Fruit fly (Drosophila melanogaster): ENCODE results near the gene CG42846.

Gene CG42846

DNA sequence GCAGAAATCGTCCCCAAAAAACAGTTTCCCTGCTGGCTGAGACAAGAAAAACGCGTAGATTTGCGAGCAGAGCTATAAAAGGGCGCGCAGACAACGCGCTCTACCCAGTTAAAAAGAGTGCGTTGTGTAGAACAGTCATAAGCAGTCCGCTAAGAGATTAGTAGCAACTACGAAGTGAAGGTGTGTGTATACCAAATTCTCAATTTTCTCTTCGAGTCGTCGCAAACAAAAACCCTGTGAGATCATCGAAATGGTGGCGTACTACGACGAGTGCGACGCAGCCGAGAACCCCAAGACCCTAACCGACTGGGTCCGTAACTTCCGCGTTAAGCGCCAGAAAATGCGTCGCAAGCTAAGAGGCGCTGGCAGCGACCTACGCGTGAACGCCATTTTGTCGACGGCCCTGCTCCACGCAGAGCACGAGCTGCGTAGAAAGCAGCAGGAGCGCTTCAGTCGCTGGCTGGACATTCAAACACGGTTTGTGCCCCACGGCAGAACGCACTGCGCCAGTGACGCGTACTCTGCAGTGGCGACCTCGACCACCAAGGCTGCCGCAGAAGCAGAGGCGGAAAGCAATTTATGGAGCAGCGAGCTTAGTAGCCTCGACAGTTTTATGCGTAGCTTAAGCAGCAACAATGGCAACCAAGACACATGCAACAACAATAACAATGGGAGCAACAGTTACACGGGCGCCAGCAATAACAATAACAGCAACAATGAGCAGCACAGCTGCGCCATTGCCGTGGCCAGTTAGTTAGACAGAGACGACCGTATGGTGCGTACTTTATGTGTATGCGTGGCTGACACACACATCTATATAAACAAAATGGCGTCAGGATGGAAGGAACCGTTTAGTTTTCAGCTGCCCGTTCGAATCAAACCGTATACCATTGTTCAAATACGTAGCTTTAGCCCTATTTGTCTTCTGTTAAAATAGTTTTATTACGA, 7.1 kb downstream of the CG42846 start:
- TF ChIP-seq ttk (optimal IDR thresholded peaks at IDR 0.05) = no peak
- no peak for TF ChIP-seq Sin3A (optimal IDR thresholded peaks at IDR 0.05)
- no peak for TF ChIP-seq Myc (optimal IDR thresholded peaks at IDR 0.05)
- TF ChIP-seq insv (optimal IDR thresholded peaks at IDR 0.05) = no peak
- TF ChIP-seq psq (optimal IDR thresholded peaks at IDR 0.05) = no peak
- TF ChIP-seq h (optimal IDR thresholded peaks at IDR 0.05) = no peak

DNA sequence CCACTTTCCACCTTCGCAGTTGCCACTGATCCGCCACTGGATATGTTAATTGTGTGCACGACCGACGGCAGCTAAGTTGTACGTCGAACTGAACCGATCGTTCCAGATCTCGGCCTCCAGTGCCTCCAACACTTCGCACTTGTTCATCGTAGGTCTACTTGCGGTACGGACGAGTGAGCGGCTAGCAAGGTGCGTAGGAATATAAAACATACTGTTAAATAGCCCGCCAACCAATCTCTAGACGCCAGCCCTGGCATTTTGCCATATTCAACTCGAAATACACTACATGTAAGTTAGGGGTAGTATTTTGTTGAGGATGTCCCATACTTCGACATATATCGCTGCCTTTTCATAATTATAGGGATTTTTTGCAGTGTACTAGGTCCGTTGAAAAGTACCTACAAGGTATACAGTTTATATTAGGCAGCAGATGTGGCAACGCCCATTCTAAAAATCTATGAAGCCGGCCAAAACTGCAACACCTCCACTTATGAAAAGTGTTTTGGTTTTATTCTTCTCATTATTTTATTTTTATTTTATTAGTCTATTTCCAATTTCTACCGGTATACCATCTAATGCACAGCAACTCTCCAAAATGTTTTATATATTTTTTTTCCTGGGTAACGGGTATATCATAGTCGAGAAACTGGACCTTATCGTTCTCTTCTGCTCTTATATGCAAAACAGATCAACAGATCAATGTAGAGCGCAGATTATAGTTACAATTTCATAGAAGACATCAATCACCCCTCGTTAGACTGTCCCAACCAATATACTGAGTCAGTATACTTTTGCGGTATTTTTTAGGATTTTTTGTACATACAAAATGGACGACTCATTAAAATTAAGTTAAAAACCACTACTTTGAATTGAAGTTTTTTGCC, 8.1 kb downstream of the CG42846 start, which contains the start of the genes pyx and CG33229:
pyx (minus strand) TSS at position 51 of the 884 bp plus-strand sequence.
CG33229 (plus strand) TSS at position 834 of the 884 bp plus-strand sequence.
- TF ChIP-seq Myc (optimal IDR thresholded peaks at IDR 0.05) = no peak
- TF ChIP-seq insv (optimal IDR thresholded peaks at IDR 0.05) = no peak
- no peak for TF ChIP-seq h (optimal IDR thresholded peaks at IDR 0.05)
- TF ChIP-seq psq (optimal IDR thresholded peaks at IDR 0.05) = no peak

DNA sequence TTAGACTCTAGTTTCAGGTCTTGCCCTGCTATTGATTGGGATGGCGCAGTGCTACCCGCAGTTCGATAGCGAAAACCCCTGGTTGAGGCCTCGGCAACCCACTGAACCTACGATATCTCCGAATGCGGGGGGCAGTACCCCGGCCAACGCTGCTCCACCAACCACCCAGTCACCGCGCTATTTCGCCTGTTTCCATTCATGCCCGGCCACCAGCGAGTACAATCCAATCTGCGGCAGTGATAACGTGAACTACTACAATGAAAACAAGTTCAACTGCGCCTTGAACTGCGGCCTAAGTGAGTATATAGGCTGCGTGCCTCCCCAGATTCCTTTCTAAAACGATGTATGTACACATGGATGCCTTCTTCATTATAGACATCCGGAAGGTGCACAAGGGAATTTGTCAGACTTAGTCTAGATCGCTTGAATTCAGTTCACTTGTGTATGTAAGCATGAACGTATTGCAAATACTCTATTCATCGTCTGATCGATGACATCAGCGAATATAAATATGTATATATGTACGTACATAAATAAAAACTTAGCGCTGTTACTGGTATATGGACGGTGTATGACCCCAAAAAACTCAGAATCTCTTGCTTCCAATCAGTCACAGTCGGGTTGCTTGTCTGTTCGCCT, 13.8 kb downstream of the CG42846 start, which contains the start of gene CG13877:
CG13877 (plus strand) TSS at position 589 of the 639 bp plus-strand sequence.
- TF ChIP-seq Myc (optimal IDR thresholded peaks at IDR 0.05) (no peak), psq (optimal IDR thresholded peaks at IDR 0.05) (no peak), ttk (optimal IDR thresholded peaks at IDR 0.05) (no peak), insv (optimal IDR thresholded peaks at IDR 0.05) (no peak), h (optimal IDR thresholded peaks at IDR 0.05) (no peak), Sin3A (optimal IDR thresholded peaks at IDR 0.05) (no peak)

DNA sequence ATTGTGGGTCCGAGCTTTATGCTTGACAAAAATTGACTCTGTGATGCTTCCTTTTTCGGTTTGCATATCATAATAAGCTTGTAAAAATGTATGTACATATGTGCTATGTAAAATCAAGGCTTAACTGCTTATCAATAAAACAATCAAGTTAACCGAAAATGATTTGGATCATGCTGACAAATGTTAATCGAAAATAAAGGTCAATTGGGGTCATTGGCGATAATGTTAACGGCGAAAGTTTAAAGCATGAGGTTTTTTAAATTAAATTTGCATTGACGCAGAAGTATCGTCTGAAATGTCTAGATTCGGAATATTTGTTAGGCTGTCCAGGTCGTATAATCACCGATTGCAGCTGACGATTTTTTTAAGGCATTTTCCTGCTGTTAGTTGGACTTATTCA, 15.1 kb downstream of the CG42846 start, which contains the start of gene Kaz1-ORFB:
Kaz1-ORFB (plus strand) TSS at position 301 of the 400 bp plus-strand sequence.
- TF ChIP-seq h (optimal IDR thresholded peaks at IDR 0.05) = no peak
- TF ChIP-seq Sin3A (optimal IDR thresholded peaks at IDR 0.05) = no peak
- no peak for TF ChIP-seq insv (optimal IDR thresholded peaks at IDR 0.05)
- TF ChIP-seq Myc (optimal IDR thresholded peaks at IDR 0.05) = no peak
- TF ChIP-seq ttk (optimal IDR thresholded peaks at IDR 0.05) = no peak
- TF ChIP-seq psq (optimal IDR thresholded peaks at IDR 0.05) = no peak

DNA sequence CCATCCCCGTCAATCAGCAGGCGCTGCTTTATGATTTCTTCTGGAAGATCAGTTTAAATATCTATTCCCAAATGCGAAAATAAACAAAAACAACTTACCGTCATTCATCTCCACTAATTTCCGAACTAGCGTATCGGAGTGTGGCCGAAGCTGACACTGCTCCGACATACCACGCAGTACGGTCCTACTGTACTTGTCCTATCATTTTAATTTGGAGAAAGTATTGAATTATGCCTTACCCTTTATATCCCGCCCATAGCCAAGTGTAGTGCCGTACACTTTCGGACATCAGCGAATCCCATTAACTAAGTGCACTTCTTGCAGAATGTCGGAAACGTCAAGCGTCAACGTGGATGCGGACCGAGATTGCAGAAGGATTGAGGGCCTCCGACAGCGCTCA, 18.9 kb downstream of the CG42846 start, which contains the start of the genes thoc7 and Dis3l2:
thoc7 (minus strand) TSS at position 168 of the 400 bp plus-strand sequence.
Dis3l2 (plus strand) TSS at position 190 of the 400 bp plus-strand sequence.
- TF ChIP-seq ttk (optimal IDR thresholded peaks at IDR 0.05) (no peak), Myc (optimal IDR thresholded peaks at IDR 0.05) (no peak), insv (optimal IDR thresholded peaks at IDR 0.05) (no peak), psq (optimal IDR thresholded peaks at IDR 0.05) (no peak), h (optimal IDR thresholded peaks at IDR 0.05) (no peak), Sin3A (optimal IDR thresholded peaks at IDR 0.05) (no peak)

DNA sequence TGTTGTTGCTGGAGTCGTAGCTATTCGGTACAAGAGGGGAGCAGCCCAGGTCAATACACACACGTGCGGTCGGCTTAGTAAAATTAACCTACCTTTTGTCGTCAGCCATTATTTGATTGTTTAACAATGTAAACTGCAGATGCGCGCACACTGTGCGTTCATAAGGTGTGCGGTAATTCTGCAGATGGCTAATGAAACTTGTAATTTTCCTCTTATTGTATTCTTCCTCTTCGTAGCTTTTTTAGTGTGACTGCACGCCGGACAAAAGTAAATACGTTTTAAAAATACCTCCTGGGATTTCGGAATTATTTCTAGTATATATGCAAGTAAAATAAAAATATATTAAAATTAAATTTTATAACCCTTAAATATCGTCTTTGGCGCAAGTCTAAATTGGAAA, 20.2 kb downstream of the CG42846 start, which contains the start of gene Prp4k:
Prp4k (minus strand) TSS at position 258 of the 400 bp plus-strand sequence.
- TF ChIP-seq Sin3A (optimal IDR thresholded peaks at IDR 0.05) = no peak
- no peak for TF ChIP-seq h (optimal IDR thresholded peaks at IDR 0.05)
- TF ChIP-seq psq (optimal IDR thresholded peaks at IDR 0.05) = no peak
- no peak for TF ChIP-seq Myc (optimal IDR thresholded peaks at IDR 0.05)
- TF ChIP-seq ttk (optimal IDR thresholded peaks at IDR 0.05) = no peak
- TF ChIP-seq insv (optimal IDR thresholded peaks at IDR 0.05) = no peak

DNA sequence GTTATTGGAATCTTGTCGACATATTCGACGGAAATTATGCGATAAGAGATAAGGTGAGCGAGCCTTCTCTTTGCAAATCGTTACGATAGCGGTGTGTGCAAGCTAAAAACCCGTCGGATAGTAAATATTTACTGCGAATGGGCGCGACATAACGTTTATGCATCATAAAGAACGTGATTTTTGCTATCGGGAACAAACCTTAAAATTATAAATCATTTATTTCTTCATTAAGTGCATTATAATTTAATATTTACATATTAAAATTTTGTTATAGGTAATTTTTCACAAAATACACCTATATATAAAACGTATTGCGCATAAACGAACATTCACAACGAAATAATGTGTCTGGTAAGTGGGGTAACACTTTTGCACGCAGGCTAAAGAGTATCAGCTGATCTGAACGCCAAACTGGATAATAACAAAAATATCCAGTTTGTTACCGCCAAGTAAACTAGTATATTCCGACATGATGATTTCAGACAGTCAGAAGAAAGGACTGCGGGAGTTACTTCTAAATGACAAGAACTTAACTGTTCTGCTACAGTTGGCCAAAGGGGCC, 25.6 kb downstream of the CG42846 start, which contains the start of the genes Gk1 and CG13876:
Gk1 (minus strand) TSS at position 122 of the 562 bp plus-strand sequence.
CG13876 (plus strand) TSS at position 412 of the 562 bp plus-strand sequence.
- TF ChIP-seq h (optimal IDR thresholded peaks at IDR 0.05) (no peak), psq (optimal IDR thresholded peaks at IDR 0.05) (no peak), ttk (optimal IDR thresholded peaks at IDR 0.05) (no peak), insv (optimal IDR thresholded peaks at IDR 0.05) (no peak), Myc (optimal IDR thresholded peaks at IDR 0.05) (no peak), Sin3A (optimal IDR thresholded peaks at IDR 0.05) (no peak)

DNA sequence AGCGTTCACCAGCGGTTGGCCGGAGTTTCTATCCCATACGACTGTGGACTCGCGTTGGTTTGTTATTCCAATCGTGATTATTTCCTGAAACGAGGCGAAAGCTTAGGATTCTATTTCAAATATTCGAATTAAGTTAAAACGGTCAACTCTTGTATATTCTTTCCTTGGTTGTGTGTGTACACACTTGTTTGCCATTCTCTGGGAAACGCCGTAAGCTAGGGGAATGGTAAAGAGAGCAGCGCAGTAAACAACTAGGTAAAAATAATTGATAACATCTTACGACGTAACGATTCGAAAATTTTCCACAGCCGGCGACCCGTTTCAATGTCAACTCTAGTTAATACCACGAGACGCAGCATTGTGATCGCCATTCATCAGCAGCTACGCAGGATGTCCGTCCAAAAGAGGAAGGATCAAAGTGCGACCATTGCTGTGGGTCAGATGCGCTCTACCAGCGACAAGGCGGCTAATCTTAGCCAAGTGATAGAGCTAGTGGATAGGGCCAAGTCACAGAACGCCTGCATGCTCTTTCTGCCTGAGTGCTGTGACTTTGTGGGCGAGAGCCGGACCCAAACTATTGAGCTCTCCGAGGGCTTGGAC, 27.8 kb downstream of the CG42846 start, which contains the start of gene NitFhit:
NitFhit (plus strand) TSS at position 195 of the 600 bp plus-strand sequence.
- no peak for TF ChIP-seq psq (optimal IDR thresholded peaks at IDR 0.05)
- no peak for TF ChIP-seq ttk (optimal IDR thresholded peaks at IDR 0.05)
- no peak for TF ChIP-seq insv (optimal IDR thresholded peaks at IDR 0.05)
- no peak for TF ChIP-seq Myc (optimal IDR thresholded peaks at IDR 0.05)
- no peak for TF ChIP-seq Sin3A (optimal IDR thresholded peaks at IDR 0.05)
- TF ChIP-seq h (optimal IDR thresholded peaks at IDR 0.05) = no peak

DNA sequence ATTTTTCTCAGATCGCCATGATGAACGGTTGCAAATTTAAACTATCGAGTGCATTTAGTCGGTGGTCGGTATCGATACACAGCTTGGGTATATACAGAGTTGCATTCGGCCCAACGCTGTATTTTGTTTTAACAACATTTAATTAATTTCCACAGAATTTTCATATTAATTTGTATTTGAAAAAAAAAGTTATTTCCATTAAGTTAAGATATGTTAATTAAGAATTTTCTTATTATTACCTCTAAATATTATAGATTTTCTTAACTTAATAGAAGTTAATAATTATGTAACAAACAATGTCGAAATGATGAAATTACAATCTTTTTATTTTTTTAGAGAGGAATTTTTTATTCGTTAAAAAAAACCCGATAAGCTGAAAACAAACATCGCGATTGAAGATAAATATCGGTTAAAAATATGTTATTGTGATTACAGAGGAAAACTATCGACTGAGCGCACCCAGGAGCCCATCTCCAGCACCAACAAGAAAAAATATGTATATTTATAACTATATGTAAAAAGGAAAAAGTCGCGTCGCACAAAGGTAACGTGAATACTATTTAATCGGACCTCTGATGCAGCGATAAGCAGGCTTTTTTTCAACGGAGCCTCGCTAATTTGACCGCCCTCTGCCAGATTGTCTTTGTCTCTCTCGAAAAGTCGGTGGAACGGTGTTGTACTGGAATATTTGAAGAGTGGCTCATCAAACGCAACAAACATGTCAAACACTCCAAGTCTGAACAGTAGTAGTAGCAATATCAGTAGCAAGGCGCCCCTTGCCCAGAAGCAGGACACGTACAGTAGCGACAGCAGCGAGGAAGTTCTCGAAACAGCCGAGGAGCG, 31.4 kb downstream of the CG42846 start, which contains the start of the genes rno and mri:
rno (minus strand) TSS at position 9 of the 843 bp plus-strand sequence.
mri (plus strand) TSS at position 421 of the 843 bp plus-strand sequence.
- TF ChIP-seq h (optimal IDR thresholded peaks at IDR 0.05) (no peak), Myc (optimal IDR thresholded peaks at IDR 0.05) (no peak), Sin3A (optimal IDR thresholded peaks at IDR 0.05) (no peak), insv (optimal IDR thresholded peaks at IDR 0.05) (no peak), psq (optimal IDR thresholded peaks at IDR 0.05) (no peak), ttk (optimal IDR thresholded peaks at IDR 0.05) (no peak)

Measured in Kc167 (cell line).